Fruit fly (Drosophila melanogaster): ENCODE results near the gene CG9886.

dm6 chr2L:2473842-2474386 is 53.3 kb downstream of the CG9886 start:
- TF ChIP-seq Myc (optimal IDR thresholded peaks at IDR 0.05), result no peak
- TF ChIP-seq psq (optimal IDR thresholded peaks at IDR 0.05), result no peak
- TF ChIP-seq insv (optimal IDR thresholded peaks at IDR 0.05), result no peak
- no peak for TF ChIP-seq h (optimal IDR thresholded peaks at IDR 0.05)
- no peak for TF ChIP-seq ttk (optimal IDR thresholded peaks at IDR 0.05)
